Worm (Caenorhabditis elegans): ENCODE results near the gene T05B4.8.

The T05B4.8 gene

ce11 chrV:4120629-4121028 is 4.7 kb upstream of the T05B4.8 start, which contains the start of gene T05B4.10:
T05B4.10 (minus strand) TSS chrV:4120729.
- TF ChIP-seq sptf-1 (tag; optimal IDR thresholded peaks at IDR 0.05): no peak
- TF ChIP-seq elt-3 (tag; optimal IDR thresholded peaks at IDR 0.05): no peak
- TF ChIP-seq nhr-84 (tag; optimal IDR thresholded peaks at IDR 0.05): no peak
- no peak for TF ChIP-seq ceh-8 (GFP tag; optimal IDR thresholded peaks at IDR 0.05)
- TF ChIP-seq ama-1 (optimal IDR thresholded peaks at IDR 0.05): no peak
- no peak for TF ChIP-seq ceh-90 (tag; optimal IDR thresholded peaks at IDR 0.05)
- TF ChIP-seq hpl-2 (GFP tag; optimal IDR thresholded peaks at IDR 0.05): no peak
- no peak for TF ChIP-seq sox-4 (tag; optimal IDR thresholded peaks at IDR 0.05)
- no peak for TF ChIP-seq rnt-1 (tag; optimal IDR thresholded peaks at IDR 0.05)
- TF ChIP-seq Y116A8C.19 (tag; optimal IDR thresholded peaks at IDR 0.05; ENCODE audit: borderline replicate concordance): no peak
- TF ChIP-seq alr-1 (tag; optimal IDR thresholded peaks at IDR 0.05; ENCODE audit: borderline replicate concordance): no peak
- no peak for TF ChIP-seq pqm-1 (tag; optimal IDR thresholded peaks at IDR 0.05)
- no peak for TF ChIP-seq mab-9 (GFP tag; IDR thresholded peaks at IDR 0.05)
- no peak for TF ChIP-seq egl-27 (tag; optimal IDR thresholded peaks at IDR 0.05)
- no peak for TF ChIP-seq unc-130 (tag; optimal IDR thresholded peaks at IDR 0.05)
- no peak for TF ChIP-seq elt-2 (tag; optimal IDR thresholded peaks at IDR 0.05)
- no peak for TF ChIP-seq isw-1 (GFP tag; IDR thresholded peaks at IDR 0.05)
- no peak for TF ChIP-seq tbx-2 (tag; optimal IDR thresholded peaks at IDR 0.05)
- TF ChIP-seq lin-14 (GFP tag; optimal IDR thresholded peaks at IDR 0.05): no peak
- no peak for TF ChIP-seq fos-1 (tag; optimal IDR thresholded peaks at IDR 0.05)

ce11 chrV:4118332-4118731 is 2.4 kb upstream of the T05B4.8 start, which contains the start of gene T05B4.9:
T05B4.9 (minus strand) TSS chrV:4118432.
- TF ChIP-seq elt-2 (tag; optimal IDR thresholded peaks at IDR 0.05) (no peak), ceh-63 (GFP tag; optimal IDR thresholded peaks at IDR 0.05) (no peak), nhr-11 (tag; optimal IDR thresholded peaks at IDR 0.05) (no peak), zip-4 (GFP tag; optimal IDR thresholded peaks at IDR 0.05) (no peak), alr-1 (tag; optimal IDR thresholded peaks at IDR 0.05; ENCODE audit: borderline replicate concordance) (no peak), nhr-84 (tag; optimal IDR thresholded peaks at IDR 0.05) (no peak), swsn-7 (tag; optimal IDR thresholded peaks at IDR 0.05) (no peak), aly-2 (tag; optimal IDR thresholded peaks at IDR 0.05) (no peak)

ce11 chrV:4114627-4115026 is 1.3 kb downstream of the T05B4.8 start, which contains the start of gene srw-133:
srw-133 (minus strand) TSS chrV:4114727.
- TF ChIP-seq dsc-1 (tag; optimal IDR thresholded peaks at IDR 0.05): no peak
- TF ChIP-seq C34B4.2 (tag; optimal IDR thresholded peaks at IDR 0.05): no peak
- TF ChIP-seq efl-1 (optimal IDR thresholded peaks at IDR 0.05): no peak
- TF ChIP-seq efl-1 (GFP tag; optimal IDR thresholded peaks at IDR 0.05 in 1 of 2): peak in 1 of 2 experiments; percentile 3
- TF ChIP-seq efl-3 (GFP tag; optimal IDR thresholded peaks at IDR 0.05): no peak
- TF ChIP-seq ztf-4 (tag; optimal IDR thresholded peaks at IDR 0.05): no peak

- no peak for TF ChIP-seq nhr-76 (tag; optimal IDR thresholded peaks at IDR 0.05)
- TF ChIP-seq ceh-8 (GFP tag; optimal IDR thresholded peaks at IDR 0.05): no peak
- no peak for TF ChIP-seq nhr-20 (tag; optimal IDR thresholded peaks at IDR 0.05)
- no peak for TF ChIP-seq ceh-82 (tag; optimal IDR thresholded peaks at IDR 0.05)
- no peak for TF ChIP-seq ztf-11 (tag; optimal IDR thresholded peaks at IDR 0.05)
- TF ChIP-seq lir-3 (tag; optimal IDR thresholded peaks at IDR 0.05; ENCODE audit: poor library complexity): no peak
- no peak for TF ChIP-seq nhr-85 (tag)
- no peak for TF ChIP-seq ceh-88 (GFP tag; IDR thresholded peaks at IDR 0.05)
These were observed 3.5 kb downstream of the T05B4.8 start, which contains the start of gene srw-134 for ce11 chrV:4112516-4112915. srw-134 (minus strand) TSS chrV:4112616.

Measured in whole organism, L1 larva.